Worm (Caenorhabditis elegans) whole organism, young adult: ENCODE results near the gene T25C12.3.
A peak's percentile ranks its signal among the peaks of the same experiment; 100 is the strongest.

Experiments used
- B0261.1 ChIP-seq: sonication (generic microtip); optimal IDR thresholded peaks from 2 replicates; lab custom pipeline; 2016; ENCODE audit warnings: mild to moderate bottlenecking, missing genetic modification characterization, moderate library complexity, missing compliant biosample characterization
- B0336.3 ChIP-seq: fragments of 200-800 bp; sonication (Bioruptor generic); IDR thresholded peaks from 2 replicates; pipeline ENCODE4 v1.3.6; 2022; ENCODE audit warnings: missing genetic modification characterization, missing compliant biosample characterization
- C17E4.6 ChIP-seq: fragments of 200-800 bp; sonication (Bioruptor generic); IDR thresholded peaks from 2 replicates; pipeline ENCODE4 v1.3.6; 2022; ENCODE audit warnings: missing genetic modification reagents, missing genetic modification characterization, missing compliant biosample characterization
- D2030.7 ChIP-seq: fragments of 200-800 bp; sonication (Bioruptor generic); IDR thresholded peaks from 2 replicates; pipeline ENCODE4 v1.3.6; 2022; ENCODE audit warnings: missing genetic modification reagents, missing genetic modification characterization, missing compliant biosample characterization
- F10E7.11 ChIP-seq: sonication (generic microtip); optimal IDR thresholded peaks from 2 replicates; lab custom pipeline; 2017; ENCODE audit warnings: mild to moderate bottlenecking, missing genetic modification characterization, moderate library complexity, missing compliant biosample characterization
- F37B4.10 ChIP-seq: fragments of 200-800 bp; sonication (Bioruptor generic); IDR thresholded peaks from 2 replicates; pipeline ENCODE4 v1.3.6; 2022; ENCODE audit warnings: missing genetic modification characterization, missing compliant biosample characterization
- K11D2.4 ChIP-seq: fragments of 200-800 bp; sonication (Bioruptor generic); IDR thresholded peaks from 2 replicates; pipeline ENCODE4 v1.3.6; 2022; ENCODE audit warnings: missing genetic modification reagents, missing genetic modification characterization, missing compliant biosample characterization
- T07F8.4 ChIP-seq: sonication (generic microtip); optimal IDR thresholded peaks from 2 replicates; lab custom pipeline; 2016; ENCODE audit warnings: mild to moderate bottlenecking, missing genetic modification characterization, moderate library complexity, missing compliant biosample characterization
- Y53F4B.3 ChIP-seq: fragments of 200-800 bp; sonication (Bioruptor generic); IDR thresholded peaks from 2 replicates; pipeline ENCODE4 v1.3.6; 2022; ENCODE audit warnings: missing genetic modification reagents, missing genetic modification characterization, missing compliant biosample characterization
- Y67H2A.10 ChIP-seq: fragments of 200-800 bp; sonication (Bioruptor generic); conservative IDR thresholded peaks from 2 replicates; pipeline ENCODE4 v1.3.6; 2022; ENCODE audit warnings: missing genetic modification reagents, missing genetic modification characterization, missing compliant biosample characterization
- ZK185.1 ChIP-seq: sonication (generic microtip); optimal IDR thresholded peaks from 2 replicates; lab custom pipeline; 2016; ENCODE audit warnings: mild to moderate bottlenecking, missing genetic modification characterization, missing compliant biosample characterization; ENCODE audit not compliant: poor library complexity, severe bottlenecking
- ama-1 ChIP-seq, 3 experiments: fragments of 150-350 bp in 1 of 3; sonication (generic microtip) in 2 of 3; optimal IDR thresholded peaks; 2 replicates each; lab custom pipeline; 2014 to 2018; ENCODE audit warnings: missing biosample characterization in 2 of 3, missing genetic modification characterization in 2 of 3, missing genetic modification reagents in 2 of 3
- aptf-2 ChIP-seq: fragments of 200-800 bp; sonication (Bioruptor generic); conservative IDR thresholded peaks from 2 replicates; pipeline ENCODE4 v1.3.6; 2022; ENCODE audit warnings: missing genetic modification reagents, missing genetic modification characterization, missing compliant biosample characterization
- athp-1 ChIP-seq: sonication (generic microtip); optimal IDR thresholded peaks from 2 replicates; lab custom pipeline; 2017; ENCODE audit warnings: mild to moderate bottlenecking, missing genetic modification characterization, missing compliant biosample characterization
- attf-3 ChIP-seq: fragments of 200-800 bp; sonication (Bioruptor generic); conservative IDR thresholded peaks from 2 replicates; pipeline ENCODE4 v1.3.6; 2022; ENCODE audit warnings: missing genetic modification reagents, missing genetic modification characterization, missing compliant biosample characterization
- attf-6 ChIP-seq: fragments of 200-800 bp; sonication (Bioruptor generic); IDR thresholded peaks from 2 replicates; pipeline ENCODE4 v1.3.6; 2022; ENCODE audit warnings: missing genetic modification reagents, missing genetic modification characterization, missing compliant biosample characterization
- bed-2 ChIP-seq: fragments of 200-800 bp; sonication (Bioruptor generic); IDR thresholded peaks from 2 replicates; pipeline ENCODE4 v1.3.6; 2022; ENCODE audit warnings: missing genetic modification reagents, missing genetic modification characterization, missing compliant biosample characterization
- ccch-3 ChIP-seq: fragments of 200-800 bp; sonication (Bioruptor generic); optimal IDR thresholded peaks from 2 replicates; lab custom pipeline; 2018; ENCODE audit warnings: mild to moderate bottlenecking, missing genetic modification characterization, missing compliant biosample characterization
- ceh-27 ChIP-seq: fragments of 200-800 bp; sonication (Bioruptor generic); optimal IDR thresholded peaks from 2 replicates; lab custom pipeline; 2018; ENCODE audit warnings: mild to moderate bottlenecking, missing genetic modification characterization, moderate library complexity, missing compliant biosample characterization
- ceh-40 ChIP-seq: fragments of 200-800 bp; sonication (Bioruptor generic); IDR thresholded peaks from 2 replicates; pipeline ENCODE4 v1.3.6; 2022; ENCODE audit warnings: missing genetic modification characterization, missing compliant biosample characterization
- ceh-91 ChIP-seq: fragments of 200-800 bp; sonication (Bioruptor generic); IDR thresholded peaks from 2 replicates; pipeline ENCODE4 v1.3.6; 2022; ENCODE audit warnings: missing genetic modification reagents, missing genetic modification characterization, missing compliant biosample characterization
- dpff-1 ChIP-seq: sonication (generic microtip); optimal IDR thresholded peaks from 2 replicates; lab custom pipeline; 2017; ENCODE audit warnings: mild to moderate bottlenecking, missing genetic modification characterization, missing compliant biosample characterization
- efl-1 ChIP-seq: fragments of 150-350 bp; optimal IDR thresholded peaks from 2 replicates; lab custom pipeline; 2014; ENCODE audit warnings: missing biosample characterization, missing genetic modification reagents, missing genetic modification characterization
- egl-44 ChIP-seq: fragments of 200-800 bp; sonication (Bioruptor generic); IDR thresholded peaks from 2 replicates; pipeline ENCODE4 v1.3.6; 2022; ENCODE audit warnings: missing genetic modification reagents, missing genetic modification characterization, missing compliant biosample characterization
- ets-4 ChIP-seq: fragments of 200-800 bp; sonication (Bioruptor generic); optimal IDR thresholded peaks from 2 replicates; lab custom pipeline; 2018; ENCODE audit warnings: mild to moderate bottlenecking, missing genetic modification characterization, missing compliant biosample characterization
- him-1 ChIP-seq: sonication (generic microtip); optimal IDR thresholded peaks from 2 replicates; lab custom pipeline; 2016; ENCODE audit warnings: missing genotype, missing genetic modification reagents, missing genetic modification characterization, missing compliant biosample characterization
- lag-1 ChIP-seq: fragments of 200-800 bp; sonication (Bioruptor generic); IDR thresholded peaks from 2 replicates; pipeline ENCODE4 v1.3.6; 2022; ENCODE audit warnings: missing genetic modification reagents, missing genetic modification characterization, missing compliant biosample characterization
- lin-40 ChIP-seq: sonication (generic microtip); optimal IDR thresholded peaks from 2 replicates; lab custom pipeline; 2016; ENCODE audit warnings: missing genetic modification characterization, mild to moderate bottlenecking, missing compliant biosample characterization, missing genotype, missing genetic modification reagents
- lsy-27 ChIP-seq: sonication (generic microtip); optimal IDR thresholded peaks from 2 replicates; lab custom pipeline; 2017; ENCODE audit warnings: missing genetic modification characterization, mild to moderate bottlenecking, missing compliant biosample characterization, antibody characterized with exemption, missing genotype, borderline replicate concordance; ENCODE audit not compliant: insufficient read depth
- madf-10 ChIP-seq: sonication (generic microtip); optimal IDR thresholded peaks from 2 replicates; lab custom pipeline; 2016; ENCODE audit warnings: mild to moderate bottlenecking, missing genetic modification characterization, missing compliant biosample characterization
- madf-8 ChIP-seq: fragments of 200-800 bp; sonication (Bioruptor generic); conservative IDR thresholded peaks from 2 replicates; pipeline ENCODE4 v1.3.6; 2022; ENCODE audit warnings: missing genetic modification reagents, missing genetic modification characterization, missing compliant biosample characterization
- nfya-2 ChIP-seq: fragments of 200-800 bp; sonication (Bioruptor generic); IDR thresholded peaks from 2 replicates; pipeline ENCODE4 v1.3.6; 2022; ENCODE audit warnings: missing genetic modification reagents, missing genetic modification characterization, missing compliant biosample characterization
- nhr-179 ChIP-seq: sonication (generic microtip); optimal IDR thresholded peaks from 2 replicates; lab custom pipeline; 2016; ENCODE audit warnings: mild to moderate bottlenecking, missing genetic modification characterization, missing compliant biosample characterization
- pbrm-1 ChIP-seq: fragments of 200-800 bp; sonication (Bioruptor generic); IDR thresholded peaks from 2 replicates; pipeline ENCODE4 v1.3.6; 2022; ENCODE audit warnings: missing genetic modification reagents, missing genetic modification characterization, missing compliant biosample characterization
- rcor-1 ChIP-seq: fragments of 200-800 bp; sonication (Bioruptor generic); IDR thresholded peaks from 2 replicates; pipeline ENCODE4 v1.3.6; 2022; ENCODE audit warnings: missing genetic modification reagents, missing genetic modification characterization, missing compliant biosample characterization
- repo-1 ChIP-seq: sonication (generic microtip); optimal IDR thresholded peaks from 2 replicates; lab custom pipeline; 2017; ENCODE audit warnings: mild to moderate bottlenecking, missing genetic modification characterization, missing compliant biosample characterization
- snpc-1.3 ChIP-seq: sonication (generic microtip); optimal IDR thresholded peaks from 2 replicates; lab custom pipeline; 2017; ENCODE audit warnings: missing genetic modification characterization, mild to moderate bottlenecking, missing compliant biosample characterization, antibody characterized with exemption, moderate library complexity, missing genotype, missing genetic modification reagents; ENCODE audit not compliant: insufficient read depth
- snpc-3.4 ChIP-seq: sonication (generic microtip); optimal IDR thresholded peaks from 2 replicates; lab custom pipeline; 2017; ENCODE audit warnings: missing genetic modification characterization, mild to moderate bottlenecking, missing compliant biosample characterization, antibody characterized with exemption, moderate library complexity, missing genotype, missing genetic modification reagents
- tlf-1 ChIP-seq: fragments of 200-800 bp; sonication (Bioruptor generic); optimal IDR thresholded peaks from 2 replicates; lab custom pipeline; 2018; ENCODE audit warnings: mild to moderate bottlenecking, missing genetic modification characterization, missing compliant biosample characterization
- unc-130 ChIP-seq: sonication (generic microtip); optimal IDR thresholded peaks from 2 replicates; lab custom pipeline; 2016; ENCODE audit warnings: missing genetic modification reagents, missing genetic modification characterization, missing compliant biosample characterization
- zfh-2 ChIP-seq: fragments of 200-800 bp; sonication (Bioruptor generic); conservative IDR thresholded peaks from 2 replicates; pipeline ENCODE4 v1.3.6; 2022; ENCODE audit warnings: missing genetic modification reagents, missing genetic modification characterization, missing compliant biosample characterization
- ztf-18 ChIP-seq: sonication (generic microtip); optimal IDR thresholded peaks from 2 replicates; lab custom pipeline; 2016; ENCODE audit warnings: missing genotype, mild to moderate bottlenecking, missing genetic modification characterization, missing compliant biosample characterization
- ztf-25 ChIP-seq: fragments of 200-800 bp; sonication (Bioruptor generic); IDR thresholded peaks from 2 replicates; pipeline ENCODE4 v1.3.6; 2022; ENCODE audit warnings: missing genetic modification reagents, missing genetic modification characterization, missing compliant biosample characterization
- ztf-26 ChIP-seq: sonication (generic microtip); optimal IDR thresholded peaks from 2 replicates; lab custom pipeline; 2017; ENCODE audit warnings: missing genetic modification characterization, missing compliant biosample characterization

The T25C12.3 gene

DNA sequence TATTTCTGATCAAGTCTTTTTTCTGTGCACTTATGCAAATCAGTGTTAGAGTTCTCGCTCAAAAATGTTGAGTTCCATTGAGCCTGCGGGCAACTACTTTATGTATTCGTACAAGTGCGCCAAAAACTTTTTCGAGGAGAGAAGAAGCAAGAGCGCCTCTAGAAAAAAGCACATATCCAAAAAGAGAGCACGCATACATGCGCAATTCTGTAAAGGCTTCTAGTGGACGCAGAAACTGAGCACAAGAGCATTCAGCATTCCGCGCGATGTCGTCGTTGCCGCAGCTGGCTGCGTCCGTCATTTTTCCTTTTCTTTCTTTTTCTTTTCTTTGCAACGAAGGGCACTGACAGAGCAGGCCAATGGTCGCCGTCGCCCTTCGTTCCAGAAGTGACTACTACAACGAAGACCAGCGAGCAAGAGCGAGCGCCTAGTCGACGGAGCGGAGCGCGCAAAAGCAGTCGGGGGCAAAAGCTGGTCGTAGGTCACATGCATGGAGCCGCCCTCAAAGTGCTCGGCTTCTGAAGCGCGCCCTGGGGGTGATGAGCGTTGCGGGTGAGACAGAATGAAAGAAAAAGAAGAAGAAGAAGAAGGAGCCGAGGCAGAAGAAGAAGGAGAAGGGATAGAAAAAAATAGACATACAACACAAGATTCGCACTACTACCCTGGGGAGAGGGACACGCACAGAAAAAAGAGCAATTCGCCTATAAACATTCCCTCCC is 26.7 kb downstream of the T25C12.3 start (continued):
- TF ChIP-seq zfh-2 (GFP tag; lab: Robert Waterston, UW): peak; percentile 99
- no peak for TF ChIP-seq attf-6
- TF ChIP-seq ama-1 (optimal IDR thresholded peaks at IDR 0.05; lab: Kevin White, UChicago): no peak
- TF ChIP-seq ama-1 (GFP tag; optimal IDR thresholded peaks at IDR 0.05; lab: Kevin White, UChicago): no peak
- TF ChIP-seq unc-130 (GFP tag; lab: Kevin White, UChicago): no peak
- TF ChIP-seq pbrm-1: no peak
- TF ChIP-seq athp-1 (tag; lab: Kevin White, UChicago): no peak
- TF ChIP-seq tlf-1 (GFP tag; lab: Kevin White, UChicago): peak; percentile 18
- TF ChIP-seq F37B4.10: no peak
- peak; percentile 98 for TF ChIP-seq madf-10 (tag; lab: Kevin White, UChicago)
- no peak for TF ChIP-seq snpc-3.4 (tag; lab: Kevin White, UChicago)
- no peak for TF ChIP-seq nhr-179 (tag; lab: Kevin White, UChicago)
- no peak for TF ChIP-seq ztf-25 (GFP tag; lab: Robert Waterston, UW)
- peak; percentile 23 for TF ChIP-seq dpff-1

DNA sequence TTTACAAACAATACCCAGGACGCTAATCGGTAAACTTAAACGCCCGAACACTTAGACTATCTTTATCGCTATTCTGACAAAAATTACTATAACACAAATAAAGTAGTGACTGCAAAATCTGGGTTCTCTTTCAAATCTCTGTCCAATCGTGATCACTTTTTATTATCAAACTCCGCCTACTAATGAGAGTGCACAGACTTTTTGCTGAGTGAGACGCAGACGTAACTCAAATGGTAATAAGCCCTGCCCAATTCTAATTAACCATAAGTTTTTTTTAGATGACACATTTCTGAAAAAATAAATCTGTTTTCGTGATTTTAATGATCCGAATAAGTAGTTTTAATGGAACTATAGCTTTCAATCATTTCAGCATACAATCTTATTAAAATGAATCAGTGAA is 27.4 kb downstream of the T25C12.3 start:
- TF ChIP-seq snpc-1.3 (tag; lab: Kevin White, UChicago): no peak
- TF ChIP-seq zfh-2 (GFP tag; lab: Robert Waterston, UW): no peak
- TF ChIP-seq ceh-27 (GFP tag; lab: Kevin White, UChicago): no peak
- no peak for TF ChIP-seq attf-3 (GFP tag; lab: Robert Waterston, UW)
- TF ChIP-seq aptf-2 (GFP tag; lab: Robert Waterston, UW): no peak
- TF ChIP-seq F10E7.11 (tag; lab: Kevin White, UChicago): no peak
- no peak for TF ChIP-seq rcor-1
- TF ChIP-seq madf-8: no peak
- no peak for TF ChIP-seq ztf-26 (tag; lab: Kevin White, UChicago)
- no peak for TF ChIP-seq lag-1
- no peak for TF ChIP-seq ets-4 (GFP tag; lab: Kevin White, UChicago)
- TF ChIP-seq B0336.3 (GFP tag; lab: Robert Waterston, UW): no peak
- no peak for TF ChIP-seq egl-44 (GFP tag; lab: Robert Waterston, UW)
- no peak for TF ChIP-seq B0261.1 (tag; lab: Kevin White, UChicago)
- TF ChIP-seq efl-1: no peak
- no peak for TF ChIP-seq bed-2 (GFP tag; lab: Robert Waterston, UW)

DNA sequence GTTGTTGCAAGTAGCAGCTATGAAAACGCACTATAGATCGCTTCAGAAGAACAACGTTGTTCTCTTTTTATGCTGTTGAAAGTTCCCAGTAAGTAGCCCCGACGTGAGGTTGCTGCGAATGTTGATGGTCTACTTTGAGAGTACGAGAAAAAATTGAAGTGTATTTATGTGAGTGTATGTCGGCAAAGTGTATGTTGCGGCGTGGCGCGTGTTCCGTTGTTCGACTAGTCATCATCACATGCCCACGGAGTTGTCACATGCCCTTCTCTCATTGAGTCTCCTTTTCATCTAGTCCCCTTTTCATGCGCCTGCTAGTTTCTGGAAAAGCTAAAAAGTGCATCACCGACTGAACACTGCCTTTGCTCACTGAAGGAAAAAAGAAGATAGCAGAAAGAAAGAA is 27.9 kb downstream of the T25C12.3 start:
- TF ChIP-seq lin-40 (tag; lab: Kevin White, UChicago) (peak; percentile 53), tlf-1 (GFP tag; lab: Kevin White, UChicago) (peak; percentile 57), ceh-91 (no peak), ZK185.1 (no peak), T07F8.4 (no peak), K11D2.4 (GFP tag; lab: Robert Waterston, UW) (peak; percentile 70; the same call in 1 of the 2 replicates), C17E4.6 (GFP tag; lab: Robert Waterston, UW) (no peak), madf-10 (tag; lab: Kevin White, UChicago) (peak; percentile 74), ceh-40 (GFP tag; lab: Robert Waterston, UW) (no peak), him-1 (tag; lab: Kevin White, UChicago) (no peak), nfya-2 (GFP tag; lab: Robert Waterston, UW) (no peak), nhr-179 (tag; lab: Kevin White, UChicago) (no peak), snpc-1.3 (tag; lab: Kevin White, UChicago) (no peak), lsy-27 (no peak), Y53F4B.3 (GFP tag; lab: Robert Waterston, UW) (no peak), Y67H2A.10 (no peak; the same call in 1 of the 2 replicates), ztf-18 (tag; lab: Kevin White, UChicago) (no peak), F10E7.11 (tag; lab: Kevin White, UChicago) (no peak), repo-1 (tag; lab: Kevin White, UChicago) (no peak), D2030.7 (no peak), ccch-3 (GFP tag; lab: Kevin White, UChicago) (no peak), ama-1 (optimal IDR thresholded peaks at IDR 0.05; lab: Kevin White, UChicago) (no peak), ama-1 (GFP tag; optimal IDR thresholded peaks at IDR 0.05; lab: Kevin White, UChicago) (no peak), aptf-2 (GFP tag; lab: Robert Waterston, UW) (no peak)
